Fruit fly (Drosophila melanogaster): ENCODE measurements around the gene CG14708.

CG14708 gene

dm6 chr3R:11582253-11582589, 28.3 kb downstream of the CG14708 start (continued):
- TF ChIP-seq ac (GFP tag; optimal IDR thresholded peaks at IDR 0.05), result no peak
- TF ChIP-seq Stat92E (GFP tag; optimal IDR thresholded peaks at IDR 0.05), result no peak
- no peak for TF ChIP-seq ab (GFP tag; optimal IDR thresholded peaks at IDR 0.05)
- TF ChIP-seq sr (GFP tag; IDR thresholded peaks at IDR 0.05), result peak; percentile 8; the same call in 1 of the 3 replicates
- peak; percentile 74 for TF ChIP-seq CG30403 (GFP tag; optimal IDR thresholded peaks at IDR 0.05)
- peak; percentile 29 for TF ChIP-seq CG12104 (GFP tag; optimal IDR thresholded peaks at IDR 0.05)
- peak; percentile 75 for TF ChIP-seq oc (tag; optimal IDR thresholded peaks at IDR 0.05)
- TF ChIP-seq chinmo (GFP tag; IDR thresholded peaks at IDR 0.05; ENCODE audit: partially characterized antibody), result no peak
- TF ChIP-seq GATAe (GFP tag; conservative IDR thresholded peaks at IDR 0.05), result 0 out of 2 replicates have a peak, but pooled peaks have one; percentile 7
- peak; percentile 31 for TF ChIP-seq CG16815 (GFP tag; optimal IDR thresholded peaks at IDR 0.05)
- peak; percentile 6 for TF ChIP-seq CG1647 (GFP tag; optimal IDR thresholded peaks at IDR 0.05)
- no peak for TF ChIP-seq Dref (GFP tag; IDR thresholded peaks at IDR 0.05)
- TF ChIP-seq CG13894 (tag; optimal IDR thresholded peaks at IDR 0.05), result no peak
- TF ChIP-seq TFAM (GFP tag; optimal IDR thresholded peaks at IDR 0.05), result no peak
- TF ChIP-seq CG6254 (GFP tag; optimal IDR thresholded peaks at IDR 0.05), result peak; percentile 27
- 0 out of 2 replicates have a peak, but pooled peaks have one; percentile 34 for TF ChIP-seq CG16779 (GFP tag; IDR thresholded peaks at IDR 0.05)
- peak; percentile 67 for TF ChIP-seq CG1233 (GFP tag; optimal IDR thresholded peaks at IDR 0.05)
- no peak for TF ChIP-seq gfzf (GFP tag; optimal IDR thresholded peaks at IDR 0.05)
- TF ChIP-seq CG2712 (tag; optimal IDR thresholded peaks at IDR 0.05), result peak; percentile 79
- TF ChIP-seq ato (GFP tag; IDR thresholded peaks at IDR 0.05; ENCODE audit: partially characterized antibody), result no peak
- TF ChIP-seq CG31388 (GFP tag; optimal IDR thresholded peaks at IDR 0.05), result peak; percentile 24
- TF ChIP-seq rib (GFP tag; IDR thresholded peaks at IDR 0.05), result no peak
- peak; percentile 52 for TF ChIP-seq salm (tag; optimal IDR thresholded peaks at IDR 0.05)
- TF ChIP-seq CG7556 (GFP tag; optimal IDR thresholded peaks at IDR 0.05), result peak; percentile 57
- TF ChIP-seq CG4424 (GFP tag; optimal IDR thresholded peaks at IDR 0.05), result peak; percentile 39
- peak; percentile 62; the same call in 1 of the 2 replicates for TF ChIP-seq ssp (GFP tag; IDR thresholded peaks at IDR 0.05)
- TF ChIP-seq lilli (GFP tag; optimal IDR thresholded peaks at IDR 0.05), result peak; percentile 72
- TF ChIP-seq Lhr (GFP tag; optimal IDR thresholded peaks at IDR 0.05), result no peak
- TF ChIP-seq CG6175 (GFP tag; IDR thresholded peaks at IDR 0.05), result no peak
- peak; percentile 66 for TF ChIP-seq CG43689 (GFP tag; IDR thresholded peaks at IDR 0.05)
- TF ChIP-seq CG15073 (GFP tag; optimal IDR thresholded peaks at IDR 0.05), result no peak
- TF ChIP-seq CG7357 (GFP tag; IDR thresholded peaks at IDR 0.05), result peak; percentile 57; the same call in 1 of the 3 replicates
- TF ChIP-seq CG17568 (GFP tag; optimal IDR thresholded peaks at IDR 0.05), result no peak
- no peak for TF ChIP-seq tna (GFP tag; IDR thresholded peaks at IDR 0.05; ENCODE audit: partially characterized antibody)
- peak; percentile 76 for TF ChIP-seq Xbp1 (GFP tag; optimal IDR thresholded peaks at IDR 0.05)
- no peak for TF ChIP-seq CG6791 (GFP tag; IDR thresholded peaks at IDR 0.05; ENCODE audit: partially characterized antibody)
- TF ChIP-seq CG13123 (GFP tag; optimal IDR thresholded peaks at IDR 0.05), result no peak
- no peak for TF ChIP-seq scrt (GFP tag; optimal IDR thresholded peaks at IDR 0.05)
- TF ChIP-seq Pdp1 (GFP tag; optimal IDR thresholded peaks at IDR 0.05), result peak; percentile 44 to 58
- peak; percentile 22 for TF ChIP-seq schlank (tag; optimal IDR thresholded peaks at IDR 0.05)
- peak; percentile 23 for TF ChIP-seq crc (GFP tag; optimal IDR thresholded peaks at IDR 0.05)
- peak; percentile 62 for TF ChIP-seq az2 (GFP tag; optimal IDR thresholded peaks at IDR 0.05)
- no peak for TF ChIP-seq vfl (GFP tag; optimal IDR thresholded peaks at IDR 0.05)
- peak; percentile 64; the same call in 1 of the 2 replicates for TF ChIP-seq CG11247 (GFP tag; IDR thresholded peaks at IDR 0.05)
- peak; percentile 11 for TF ChIP-seq CG6765 (GFP tag; optimal IDR thresholded peaks at IDR 0.05)
- TF ChIP-seq CG3838 (GFP tag; optimal IDR thresholded peaks at IDR 0.05), result no peak
- peak; percentile 21; the same call in 1 of the 3 replicates for TF ChIP-seq B-H1 (GFP tag; IDR thresholded peaks at IDR 0.05)
- peak; percentile 51; the same call in 1 of the 2 replicates for TF ChIP-seq sob (GFP tag; IDR thresholded peaks at IDR 0.05)
- peak; percentile 56; the same call in 1 of the 3 replicates for TF ChIP-seq CG11093 (GFP tag; IDR thresholded peaks at IDR 0.05)
- TF ChIP-seq crol (GFP tag; IDR thresholded peaks at IDR 0.05), result no peak
- peak; percentile 62; the same call in 1 of the 2 replicates for TF ChIP-seq chm (GFP tag; IDR thresholded peaks at IDR 0.05)
